Worm (Caenorhabditis elegans) whole organism, L3 larva: ENCODE measurements around the gene F13E6.2.

ENCODE experiments used
- R02D3.7 ChIP-seq: fragments of 150-350 bp; optimal IDR thresholded peaks from 2 replicates; lab custom pipeline; 2014; ENCODE audit warnings: missing biosample characterization, missing genetic modification characterization
- ZK546.5 ChIP-seq: sonication (generic microtip); optimal IDR thresholded peaks from 2 replicates; lab custom pipeline; 2017; ENCODE audit warnings: missing biosample characterization, missing genetic modification characterization
- aly-2 ChIP-seq: fragments of 150-350 bp; optimal IDR thresholded peaks from 2 replicates; lab custom pipeline; 2014; ENCODE audit warnings: missing biosample characterization, missing genetic modification characterization
- ama-1 ChIP-seq: fragments of 150-350 bp; optimal IDR thresholded peaks from 2 replicates; lab custom pipeline; 2018
- ceh-16 ChIP-seq: sonication (generic microtip); optimal IDR thresholded peaks from 2 replicates; lab custom pipeline; 2017; ENCODE audit warnings: missing biosample characterization, missing genetic modification characterization
- ceh-28 ChIP-seq: fragments of 150-350 bp; optimal IDR thresholded peaks from 2 replicates; lab custom pipeline; 2014; ENCODE audit warnings: missing biosample characterization, missing genetic modification reagents, missing genetic modification characterization
- ceh-82 ChIP-seq: fragments of 150-350 bp; optimal IDR thresholded peaks from 2 replicates; lab custom pipeline; 2014; ENCODE audit warnings: missing biosample characterization, missing genetic modification characterization
- ceh-9 ChIP-seq: sonication (generic microtip); optimal IDR thresholded peaks from 2 replicates; lab custom pipeline; 2018; ENCODE audit warnings: missing biosample characterization, missing genetic modification characterization
- daf-12 ChIP-seq: fragments of 150-350 bp; optimal IDR thresholded peaks from 2 replicates; lab custom pipeline; 2014; ENCODE audit warnings: missing biosample characterization, missing genetic modification reagents, missing genetic modification characterization
- egl-27 ChIP-seq: sonication (generic microtip); optimal IDR thresholded peaks from 4 replicates; lab custom pipeline; 2017; ENCODE audit warnings: missing biosample characterization, missing genetic modification reagents, missing genetic modification characterization
- egl-5 ChIP-seq: fragments of 150-350 bp; optimal IDR thresholded peaks from 2 replicates; lab custom pipeline; 2017; ENCODE audit warnings: missing biosample characterization, missing genetic modification reagents, missing genetic modification characterization, inconsistent platforms
- elt-1 ChIP-seq: fragments of 150-350 bp; optimal IDR thresholded peaks from 2 replicates; lab custom pipeline; 2014; ENCODE audit warnings: missing biosample characterization, missing genetic modification characterization
- elt-2 ChIP-seq: sonication (generic microtip); optimal IDR thresholded peaks from 2 replicates; lab custom pipeline; 2016; ENCODE audit warnings: missing genetic modification reagents, mild to moderate bottlenecking, missing genetic modification characterization, missing compliant biosample characterization
- elt-3 ChIP-seq, 3 experiments: fragments of 150-350 bp in 1 of 3; sonication (generic microtip) in 2 of 3; optimal IDR thresholded peaks; 2 replicates in 2 of 3; 4 replicates in 1 of 3; lab custom pipeline; 2014 to 2017; ENCODE audit warnings: missing biosample characterization in 3 of 3, missing genetic modification characterization in 3 of 3
- eor-1 ChIP-seq, 2 experiments: fragments of 150-350 bp; optimal IDR thresholded peaks; 2 replicates each; lab custom pipeline; 2014 to 2018; ENCODE audit warnings: missing biosample characterization in 2 of 2, missing genetic modification characterization in 2 of 2
- fkh-10 ChIP-seq: sonication (generic microtip); optimal IDR thresholded peaks from 2 replicates; lab custom pipeline; 2017; ENCODE audit warnings: missing biosample characterization, missing genetic modification reagents, missing genetic modification characterization
- fkh-2 ChIP-seq: fragments of 150-350 bp; optimal IDR thresholded peaks from 2 replicates; lab custom pipeline; 2014; ENCODE audit warnings: missing biosample characterization, missing genetic modification reagents, missing genetic modification characterization
- fos-1 ChIP-seq: fragments of 150-350 bp; optimal IDR thresholded peaks from 2 replicates; lab custom pipeline; 2014; ENCODE audit warnings: missing biosample characterization, missing genetic modification characterization
- hmg-11 ChIP-seq: sonication (generic microtip); optimal IDR thresholded peaks from 2 replicates; lab custom pipeline; 2016; ENCODE audit warnings: missing genetic modification characterization, missing compliant biosample characterization
- jun-1 ChIP-seq: fragments of 150-350 bp; optimal IDR thresholded peaks from 2 replicates; lab custom pipeline; 2014; ENCODE audit warnings: missing biosample characterization, missing genetic modification reagents, missing genetic modification characterization
- lin-15B ChIP-seq: fragments of 150-350 bp; optimal IDR thresholded peaks from 2 replicates; lab custom pipeline; 2014; ENCODE audit warnings: missing biosample characterization, missing genetic modification characterization
- lin-39 ChIP-seq: fragments of 150-350 bp; optimal IDR thresholded peaks from 2 replicates; lab custom pipeline; 2018; ENCODE audit warnings: missing biosample characterization, missing genetic modification reagents, missing genetic modification characterization
- lsy-12 ChIP-seq: sonication (generic microtip); optimal IDR thresholded peaks from 2 replicates; lab custom pipeline; 2016; ENCODE audit warnings: mild to moderate bottlenecking, missing genetic modification characterization, missing compliant biosample characterization
- mdl-1 ChIP-seq: fragments of 150-350 bp; optimal IDR thresholded peaks from 2 replicates; lab custom pipeline; 2014; ENCODE audit warnings: missing biosample characterization, missing genetic modification characterization
- mml-1 ChIP-seq: fragments of 150-350 bp; sonication (generic microtip); optimal IDR thresholded peaks from 3 replicates; lab custom pipeline; 2014; ENCODE audit warnings: missing biosample characterization, missing genetic modification characterization
- nfya-1 ChIP-seq: sonication (generic microtip); optimal IDR thresholded peaks from 2 replicates; lab custom pipeline; 2017; ENCODE audit warnings: missing genetic modification characterization, mild to moderate bottlenecking, missing compliant biosample characterization, antibody characterized with exemption, moderate library complexity; ENCODE audit not compliant: insufficient read depth
- nhr-11 ChIP-seq: fragments of 150-350 bp; optimal IDR thresholded peaks from 2 replicates; lab custom pipeline; 2014; ENCODE audit warnings: missing biosample characterization, missing genetic modification characterization
- nhr-12 ChIP-seq: fragments of 150-350 bp; optimal IDR thresholded peaks from 2 replicates; lab custom pipeline; 2014; ENCODE audit warnings: missing biosample characterization, missing genetic modification characterization
- nhr-23 ChIP-seq: fragments of 150-350 bp; optimal IDR thresholded peaks from 2 replicates; lab custom pipeline; 2014; ENCODE audit warnings: missing biosample characterization, missing genetic modification reagents, missing genetic modification characterization
- nhr-237 ChIP-seq: fragments of 150-350 bp; optimal IDR thresholded peaks from 2 replicates; lab custom pipeline; 2014; ENCODE audit warnings: missing biosample characterization, missing genetic modification characterization
- nhr-25 ChIP-seq: sonication (generic microtip); optimal IDR thresholded peaks from 2 replicates; lab custom pipeline; 2017; ENCODE audit warnings: missing biosample characterization, missing genetic modification characterization
- nhr-28 ChIP-seq: fragments of 150-350 bp; optimal IDR thresholded peaks from 2 replicates; lab custom pipeline; 2014; ENCODE audit warnings: missing biosample characterization, missing genetic modification characterization
- nhr-43 ChIP-seq: sonication (generic microtip); optimal IDR thresholded peaks from 2 replicates; lab custom pipeline; 2016; ENCODE audit warnings: mild to moderate bottlenecking, missing genetic modification characterization, missing compliant biosample characterization; ENCODE audit not compliant: poor library complexity, severe bottlenecking
- nhr-67 ChIP-seq: fragments of 150-350 bp; optimal IDR thresholded peaks from 2 replicates; lab custom pipeline; 2014; ENCODE audit warnings: missing biosample characterization, missing genetic modification characterization
- nhr-76 ChIP-seq: fragments of 150-350 bp; sonication (generic microtip); optimal IDR thresholded peaks from 5 replicates; lab custom pipeline; 2014; ENCODE audit warnings: missing biosample characterization, missing genetic modification characterization
- nhr-77 ChIP-seq: fragments of 150-350 bp; optimal IDR thresholded peaks from 2 replicates; lab custom pipeline; 2014; ENCODE audit warnings: missing biosample characterization, missing genetic modification characterization
- pha-4 ChIP-seq: fragments of 150-350 bp; optimal IDR thresholded peaks from 2 replicates; lab custom pipeline; 2014; ENCODE audit warnings: missing biosample characterization, missing genetic modification reagents, missing genetic modification characterization
- pqm-1 ChIP-seq: fragments of 150-350 bp; optimal IDR thresholded peaks from 2 replicates; lab custom pipeline; 2017; ENCODE audit warnings: missing biosample characterization, missing genetic modification characterization, inconsistent platforms
- sea-2 ChIP-seq: fragments of 150-350 bp; sonication (generic microtip); optimal IDR thresholded peaks from 4 replicates; lab custom pipeline; 2014; ENCODE audit warnings: missing biosample characterization, missing genetic modification reagents, missing genetic modification characterization
- skn-1 ChIP-seq: fragments of 150-350 bp; optimal IDR thresholded peaks from 2 replicates; lab custom pipeline; 2014; ENCODE audit warnings: missing biosample characterization, missing genetic modification characterization
- snpc-4 ChIP-seq: fragments of 150-350 bp; optimal IDR thresholded peaks from 2 replicates; lab custom pipeline; 2014; ENCODE audit warnings: missing biosample characterization, missing genetic modification characterization
- tbx-2 ChIP-seq: sonication (generic microtip); optimal IDR thresholded peaks from 2 replicates; lab custom pipeline; 2016; ENCODE audit warnings: mild to moderate bottlenecking, missing genetic modification characterization, missing compliant biosample characterization
- unc-39 ChIP-seq: sonication (generic microtip); optimal IDR thresholded peaks from 4 replicates; lab custom pipeline; 2017; ENCODE audit warnings: missing biosample characterization, missing genetic modification characterization
- unc-62 ChIP-seq: fragments of 150-350 bp; sonication (generic microtip); optimal IDR thresholded peaks from 4 replicates; lab custom pipeline; 2014; ENCODE audit warnings: missing biosample characterization, missing genetic modification reagents, missing genetic modification characterization
- zag-1 ChIP-seq: fragments of 150-350 bp; optimal IDR thresholded peaks from 2 replicates; lab custom pipeline; 2014; ENCODE audit warnings: missing biosample characterization, missing genetic modification characterization
- ztf-11 ChIP-seq: fragments of 150-350 bp; optimal IDR thresholded peaks from 2 replicates; lab custom pipeline; 2014; ENCODE audit warnings: missing biosample characterization, missing genetic modification characterization
- ztf-4 ChIP-seq: fragments of 150-350 bp; optimal IDR thresholded peaks from 2 replicates; lab custom pipeline; 2014; ENCODE audit warnings: missing biosample characterization, missing genetic modification characterization

The F13E6.2 gene

DNA sequence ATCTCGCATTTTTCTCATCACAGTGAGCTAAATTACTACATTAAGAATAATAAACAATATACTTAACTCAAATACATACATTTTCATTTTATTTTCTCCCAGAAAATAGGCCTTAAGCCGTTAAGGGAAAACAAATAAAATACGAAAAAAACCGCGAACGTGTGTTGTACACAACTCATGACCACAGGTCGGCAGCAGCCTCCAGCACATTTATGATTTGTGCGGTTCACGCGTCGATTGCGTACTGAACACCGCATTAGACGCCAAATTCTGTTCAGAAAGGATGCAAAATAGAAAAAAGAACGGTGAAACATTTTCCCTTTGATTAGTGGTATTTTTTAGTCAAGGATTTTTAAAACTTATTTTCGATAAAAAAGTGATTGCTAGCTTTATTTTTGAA, 5.1 kb upstream of the F13E6.2 start:
- no peak for TF ChIP-seq ceh-28 (tag; lab: Kevin White, UChicago)
- no peak for TF ChIP-seq egl-27 (tag; lab: Kevin White, UChicago)
- TF ChIP-seq R02D3.7 (tag; lab: Kevin White, UChicago), result no peak
- no peak for TF ChIP-seq ztf-4 (tag; lab: Kevin White, UChicago)
- TF ChIP-seq ztf-11 (tag; lab: Kevin White, UChicago), result no peak
- TF ChIP-seq ceh-9, result no peak
- no peak for TF ChIP-seq nhr-25 (tag; lab: Kevin White, UChicago)
- TF ChIP-seq fkh-10, result no peak
- no peak for TF ChIP-seq elt-3 (tag; optimal IDR thresholded peaks at IDR 0.05; lab: Kevin White, UChicago)
- no peak for TF ChIP-seq zag-1 (tag; lab: Kevin White, UChicago)
- TF ChIP-seq fkh-2, result no peak
- peak; percentile 15 for TF ChIP-seq pqm-1 (tag; lab: Kevin White, UChicago)
- peak; percentile 39 for TF ChIP-seq nfya-1 (tag; lab: Kevin White, UChicago)
- peak; percentile 3 for TF ChIP-seq jun-1 (tag; lab: Kevin White, UChicago)
- TF ChIP-seq eor-1 (tag; optimal IDR thresholded peaks at IDR 0.05; lab: Kevin White, UChicago), result no peak
- TF ChIP-seq lin-39 (tag; lab: Kevin White, UChicago), result peak; percentile 46
- TF ChIP-seq nhr-237, result no peak
- no peak for TF ChIP-seq egl-5 (tag; lab: Kevin White, UChicago)
- TF ChIP-seq sea-2 (GFP tag; lab: Kevin White, UChicago), result no peak
- no peak for TF ChIP-seq skn-1
- TF ChIP-seq nhr-76 (tag; lab: Kevin White, UChicago), result no peak
- TF ChIP-seq nhr-12 (tag; lab: Kevin White, UChicago), result no peak
- no peak for TF ChIP-seq ama-1 (lab: Kevin White, UChicago)
- no peak for TF ChIP-seq ceh-16
- TF ChIP-seq nhr-43 (tag; lab: Kevin White, UChicago), result no peak
- no peak for TF ChIP-seq unc-62 (GFP tag; lab: Kevin White, UChicago)
- TF ChIP-seq lin-15B (tag; lab: Kevin White, UChicago), result no peak
- TF ChIP-seq hmg-11 (tag; lab: Kevin White, UChicago), result peak; percentile 50
- TF ChIP-seq nhr-77, result no peak
- no peak for TF ChIP-seq tbx-2 (tag; lab: Kevin White, UChicago)
- no peak for TF ChIP-seq daf-12
- TF ChIP-seq nhr-11 (tag; lab: Kevin White, UChicago), result no peak
- TF ChIP-seq lsy-12, result no peak
- TF ChIP-seq snpc-4 (tag; lab: Kevin White, UChicago), result peak; percentile 20
- no peak for TF ChIP-seq unc-39 (tag; lab: Kevin White, UChicago)
- TF ChIP-seq ZK546.5 (tag; lab: Kevin White, UChicago), result no peak
- no peak for TF ChIP-seq mml-1 (tag; lab: Kevin White, UChicago)
- peak; percentile 52 for TF ChIP-seq elt-2 (tag; lab: Kevin White, UChicago)
- TF ChIP-seq elt-1, result no peak
- TF ChIP-seq nhr-23 (tag; lab: Kevin White, UChicago), result peak; percentile 10
- TF ChIP-seq mdl-1 (tag; lab: Kevin White, UChicago), result no peak
- no peak for TF ChIP-seq aly-2
- TF ChIP-seq ceh-82, result no peak
- peak; percentile 97 for TF ChIP-seq pha-4 (tag; lab: Kevin White, UChicago)
- no peak for TF ChIP-seq nhr-28
- no peak for TF ChIP-seq fos-1
- no peak for TF ChIP-seq nhr-67 (tag; lab: Kevin White, UChicago)
